Worm (Caenorhabditis elegans) whole organism, early embryonic: ENCODE measurements around the gene pat-9.

Experiments
- B0310.2 ChIP-seq: sonication (generic microtip); optimal IDR thresholded peaks from 2 replicates; lab custom pipeline; 2016; ENCODE audit warnings: mild to moderate bottlenecking, missing genetic modification characterization, missing compliant biosample characterization
- F13C5.2 ChIP-seq: sonication (generic microtip); optimal IDR thresholded peaks from 2 replicates; lab custom pipeline; 2017; ENCODE audit warnings: mild to moderate bottlenecking, missing genetic modification characterization, inconsistent platforms, missing compliant biosample characterization
- aly-1 ChIP-seq: sonication (generic microtip); optimal IDR thresholded peaks from 2 replicates; lab custom pipeline; 2016; ENCODE audit warnings: missing genetic modification characterization, missing compliant biosample characterization
- ama-1 ChIP-seq: fragments of 150-350 bp; optimal IDR thresholded peaks from 2 replicates; lab custom pipeline; 2014
- ceh-13 ChIP-seq: fragments of 200-800 bp; sonication (Bioruptor generic); optimal IDR thresholded peaks from 2 replicates; lab custom pipeline; 2018; ENCODE audit warnings: mild to moderate bottlenecking, missing genetic modification characterization, missing compliant biosample characterization
- ceh-36 ChIP-seq: sonication (generic microtip); optimal IDR thresholded peaks from 2 replicates; lab custom pipeline; 2016; ENCODE audit warnings: missing genetic modification characterization, inconsistent platforms, missing compliant biosample characterization
- ets-7 ChIP-seq: sonication (generic microtip); optimal IDR thresholded peaks from 2 replicates; lab custom pipeline; 2016; ENCODE audit warnings: missing genotype, missing genetic modification characterization, missing compliant biosample characterization
- flt-1 ChIP-seq: fragments of 200-800 bp; sonication (Bioruptor generic); IDR thresholded peaks from 2 replicates; pipeline ENCODE4 v1.3.6; 2022; ENCODE audit warnings: missing genetic modification characterization, missing compliant biosample characterization
- hmbx-1 ChIP-seq: sonication (generic microtip); optimal IDR thresholded peaks from 2 replicates; lab custom pipeline; 2016; ENCODE audit warnings: mild to moderate bottlenecking, missing genetic modification characterization, missing compliant biosample characterization
- hmg-4 ChIP-seq: fragments of 200-800 bp; sonication (Bioruptor generic); optimal IDR thresholded peaks from 2 replicates; lab custom pipeline; 2018; ENCODE audit warnings: mild to moderate bottlenecking, missing genetic modification characterization, missing compliant biosample characterization
- hnd-1 ChIP-seq: sonication (generic microtip); optimal IDR thresholded peaks from 2 replicates; lab custom pipeline; 2016; ENCODE audit warnings: missing genetic modification characterization, missing compliant biosample characterization
- pes-1 ChIP-seq: fragments of 200-800 bp; sonication (Bioruptor generic); IDR thresholded peaks from 2 replicates; pipeline ENCODE4 v1.3.6; 2022; ENCODE audit warnings: missing genetic modification reagents, missing genetic modification characterization, missing compliant biosample characterization
- scrt-1 ChIP-seq: fragments of 200-800 bp; sonication (Bioruptor generic); IDR thresholded peaks from 2 replicates; pipeline ENCODE4 v1.3.6; 2022; ENCODE audit warnings: missing genetic modification characterization, missing compliant biosample characterization
- sea-1 ChIP-seq: fragments of 200-800 bp; sonication (Bioruptor generic); conservative IDR thresholded peaks from 2 replicates; pipeline ENCODE4 v1.3.6; 2022; ENCODE audit warnings: missing genetic modification characterization, missing compliant biosample characterization
- tbx-11 ChIP-seq: fragments of 200-800 bp; sonication (Bioruptor generic); IDR thresholded peaks from 2 replicates; pipeline ENCODE4 v1.3.6; 2022; ENCODE audit warnings: missing genetic modification characterization, missing compliant biosample characterization
- tbx-37 ChIP-seq: fragments of 200-800 bp; sonication (Bioruptor generic); conservative IDR thresholded peaks from 2 replicates; pipeline ENCODE4 v1.3.6; 2022; ENCODE audit warnings: missing genetic modification reagents, missing genetic modification characterization, missing compliant biosample characterization
- tra-4 ChIP-seq: sonication (generic microtip); optimal IDR thresholded peaks from 2 replicates; lab custom pipeline; 2017; ENCODE audit warnings: missing genetic modification characterization, missing compliant biosample characterization

Gene pat-9

ce11 chrX:16545641-16546040 is 9.0 kb downstream of the pat-9 start:
- TF ChIP-seq ama-1 (lab: Kevin White, UChicago) = no peak
- no peak for TF ChIP-seq tbx-37 (GFP tag; lab: Robert Waterston, UW)
- TF ChIP-seq pes-1 = no peak
- no peak for TF ChIP-seq sea-1 (GFP tag; lab: Robert Waterston, UW)
- TF ChIP-seq hmbx-1 (tag; lab: Kevin White, UChicago) = no peak

ce11 chrX:16546135-16546534 is 9.4 kb downstream of the pat-9 start:
- TF ChIP-seq tra-4 (tag; lab: Kevin White, UChicago) (no peak), hmbx-1 (tag; lab: Kevin White, UChicago) (no peak), flt-1 (no peak), ceh-36 (tag; lab: Kevin White, UChicago) (no peak), ets-7 (tag; lab: Kevin White, UChicago) (no peak), hnd-1 (tag; lab: Kevin White, UChicago) (no peak)

ce11 chrX:16548290-16548689 is 11.6 kb downstream of the pat-9 start:
- TF ChIP-seq B0310.2 (tag; lab: Kevin White, UChicago) = no peak
- no peak for TF ChIP-seq scrt-1 (GFP tag; lab: Robert Waterston, UW)
- no peak for TF ChIP-seq tra-4 (tag; lab: Kevin White, UChicago)
- TF ChIP-seq hmbx-1 (tag; lab: Kevin White, UChicago) = no peak
- TF ChIP-seq ama-1 (lab: Kevin White, UChicago) = no peak
- no peak for TF ChIP-seq sea-1 (GFP tag; lab: Robert Waterston, UW)
- no peak for TF ChIP-seq ets-7 (tag; lab: Kevin White, UChicago)
- TF ChIP-seq flt-1 = no peak
- no peak for TF ChIP-seq hmg-4
- TF ChIP-seq aly-1 = no peak
- TF ChIP-seq ceh-13 (GFP tag; lab: Kevin White, UChicago) = no peak
- no peak for TF ChIP-seq pes-1
- no peak for TF ChIP-seq hnd-1 (tag; lab: Kevin White, UChicago)
- no peak for TF ChIP-seq F13C5.2 (tag; lab: Kevin White, UChicago)
- TF ChIP-seq ceh-36 (tag; lab: Kevin White, UChicago) = no peak
- TF ChIP-seq tbx-11 (GFP tag; lab: Robert Waterston, UW) = no peak
- TF ChIP-seq tbx-37 (GFP tag; lab: Robert Waterston, UW) = no peak

DNA sequence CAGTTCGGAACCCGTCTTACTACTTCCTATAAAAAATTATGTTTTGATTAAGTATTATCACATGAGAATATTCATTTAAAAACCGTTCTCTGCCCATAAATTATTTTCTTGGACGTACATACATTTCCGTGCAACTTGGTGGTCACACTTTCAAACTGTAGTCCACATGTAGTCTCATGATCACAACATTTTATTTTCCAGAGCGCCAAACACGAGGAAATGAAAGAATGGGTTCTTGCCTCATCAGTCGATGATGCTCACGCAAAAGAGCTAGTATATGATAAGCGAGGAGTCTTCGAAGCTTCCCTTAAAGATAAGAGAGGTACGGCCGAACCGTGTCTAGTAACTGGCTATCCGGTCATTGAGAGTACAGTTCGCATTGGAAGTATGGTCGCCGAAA is 13.9 kb downstream of the pat-9 start:
- no peak for TF ChIP-seq ceh-13 (GFP tag; lab: Kevin White, UChicago)

- TF ChIP-seq tra-4 (tag; lab: Kevin White, UChicago) = no peak
- peak; percentile 26 for TF ChIP-seq hmg-4
- TF ChIP-seq hnd-1 (tag; lab: Kevin White, UChicago) = no peak
- TF ChIP-seq tbx-11 (GFP tag; lab: Robert Waterston, UW) = 0 out of 2 replicates have a peak, but pooled peaks have one; percentile 14
- no peak for TF ChIP-seq B0310.2 (tag; lab: Kevin White, UChicago)
- 0 out of 2 replicates have a peak, but pooled peaks have one; percentile 65 for TF ChIP-seq sea-1 (GFP tag; lab: Robert Waterston, UW)
- peak; percentile 5 for TF ChIP-seq hmbx-1 (tag; lab: Kevin White, UChicago)
- peak; percentile 61 for TF ChIP-seq flt-1
- peak; percentile 77 for TF ChIP-seq scrt-1 (GFP tag; lab: Robert Waterston, UW)
- peak; percentile 30; the same call in 1 of the 2 replicates for TF ChIP-seq tbx-37 (GFP tag; lab: Robert Waterston, UW)
- peak; percentile 24 for TF ChIP-seq ceh-36 (tag; lab: Kevin White, UChicago)
These were observed 14.6 kb downstream of the pat-9 start for ce11 chrX:16551318-16551717.

DNA sequence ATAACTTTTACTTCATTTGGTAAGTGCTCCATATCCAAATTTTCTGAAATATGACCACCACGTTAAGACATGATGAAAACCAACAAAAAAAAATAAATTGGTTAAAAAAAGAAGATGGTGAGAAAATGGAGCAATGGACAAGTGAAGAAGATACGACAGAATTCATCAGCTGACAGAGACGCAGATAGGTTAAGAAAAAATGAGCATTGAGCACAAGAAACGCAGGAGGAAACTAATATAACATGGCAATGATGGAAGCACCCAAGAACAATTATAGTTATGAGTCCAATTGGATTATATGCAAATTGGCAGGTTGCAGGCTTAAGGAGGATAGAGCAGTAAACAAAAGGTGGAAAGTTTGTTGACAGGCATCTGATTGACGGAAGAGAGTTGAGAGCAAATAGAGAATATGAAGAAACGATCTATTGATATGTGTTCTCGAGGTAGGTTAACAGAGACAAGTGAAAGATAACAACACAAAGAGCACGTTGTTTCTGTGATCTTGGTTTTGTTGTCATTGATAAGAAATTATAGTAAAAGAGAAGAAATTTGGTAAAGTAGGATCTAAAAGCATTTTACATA is 17.2 kb downstream of the pat-9 start, which contains the start of gene K08B5.2:
K08B5.2 (minus strand) TSS at position 43 of the 582 bp plus-strand sequence.
- TF ChIP-seq sea-1 (GFP tag; lab: Robert Waterston, UW) = no peak
- TF ChIP-seq tra-4 (tag; lab: Kevin White, UChicago) = no peak
- no peak for TF ChIP-seq ets-7 (tag; lab: Kevin White, UChicago)
- TF ChIP-seq pes-1 = no peak
- no peak for TF ChIP-seq ama-1 (lab: Kevin White, UChicago)
- no peak for TF ChIP-seq tbx-11 (GFP tag; lab: Robert Waterston, UW)
- TF ChIP-seq hmbx-1 (tag; lab: Kevin White, UChicago) = no peak
- TF ChIP-seq hmg-4 = no peak
- no peak for TF ChIP-seq scrt-1 (GFP tag; lab: Robert Waterston, UW)
- no peak for TF ChIP-seq B0310.2 (tag; lab: Kevin White, UChicago)
- no peak for TF ChIP-seq aly-1
- no peak for TF ChIP-seq ceh-36 (tag; lab: Kevin White, UChicago)
- no peak for TF ChIP-seq hnd-1 (tag; lab: Kevin White, UChicago)

DNA sequence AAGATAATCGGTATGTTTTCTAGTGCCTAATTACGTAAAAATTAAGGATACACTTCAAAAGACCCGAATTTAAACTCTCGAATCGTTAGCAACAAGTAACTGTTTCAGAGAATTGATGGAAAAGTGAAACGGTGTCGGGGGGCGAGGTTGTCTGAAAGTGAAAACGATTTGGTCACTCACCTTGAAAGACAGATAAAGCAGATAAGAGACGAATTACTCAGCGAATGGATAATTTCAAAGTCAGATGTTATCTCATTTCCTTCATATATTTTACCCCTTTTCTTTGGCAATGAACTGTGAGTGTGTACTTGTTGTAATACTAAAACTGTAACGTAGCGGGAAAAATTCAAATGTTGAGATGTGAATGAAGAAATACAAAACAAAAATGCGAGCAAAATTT is 19.0 kb downstream of the pat-9 start:
- no peak for TF ChIP-seq aly-1
- TF ChIP-seq tra-4 (tag; lab: Kevin White, UChicago) = no peak
- TF ChIP-seq ama-1 (lab: Kevin White, UChicago) = no peak
- TF ChIP-seq hmg-4 = no peak
- TF ChIP-seq scrt-1 (GFP tag; lab: Robert Waterston, UW) = no peak

- no peak for TF ChIP-seq scrt-1 (GFP tag; lab: Robert Waterston, UW)
- no peak for TF ChIP-seq flt-1
These were observed 21.4 kb downstream of the pat-9 start, which contains the start of gene K08B5.1 for ce11 chrX:16558117-16558516. TSS of gene K08B5.1 (plus strand) at chrX:16558434.
